Fruit fly (Drosophila melanogaster): ENCODE data around the gene Gos28.
A peak's percentile ranks its signal among the peaks of the same experiment; 100 is the strongest.

The Gos28 gene

DNA sequence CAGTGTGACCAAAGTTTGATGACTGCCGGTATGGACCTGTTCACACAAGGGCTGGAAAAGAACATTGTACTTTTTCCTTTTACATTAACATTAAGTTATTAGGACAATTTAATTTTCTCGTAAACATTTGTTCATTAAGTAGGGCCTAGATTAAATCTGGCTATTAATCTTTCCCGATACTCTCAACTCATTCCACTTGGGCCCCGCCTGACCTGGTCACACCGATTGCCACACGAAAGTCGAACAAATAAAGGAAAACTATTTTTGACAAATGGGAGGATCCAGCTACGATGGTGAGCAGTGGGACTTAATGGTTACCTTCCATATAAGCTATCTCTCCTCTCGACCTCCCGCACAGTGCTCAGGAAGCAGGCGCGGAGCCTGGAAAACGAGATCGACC lies at the start of gene Gos28, which contains the start of gene Cpsf73:
Gos28 (plus strand) TSS at position 214 of the 400 bp plus-strand sequence.
Cpsf73 (minus strand) TSS at position 28 of the 400 bp plus-strand sequence.
- TF ChIP-seq CG10669 (GFP tag; optimal IDR thresholded peaks at IDR 0.05) (no peak), CG6854 (GFP tag; optimal IDR thresholded peaks at IDR 0.05) (no peak), vri (GFP tag; optimal IDR thresholded peaks at IDR 0.05) (no peak), acj6 (GFP tag; optimal IDR thresholded peaks at IDR 0.05) (no peak), dac (GFP tag; optimal IDR thresholded peaks at IDR 0.05) (no peak), CG8319 (GFP tag; optimal IDR thresholded peaks at IDR 0.05) (no peak), Sox14 (GFP tag; optimal IDR thresholded peaks at IDR 0.05) (peak; percentile 70), Smox (GFP tag; optimal IDR thresholded peaks at IDR 0.05) (no peak), CG3919 (GFP tag; optimal IDR thresholded peaks at IDR 0.05) (peak; percentile 22), CG6276 (GFP tag; optimal IDR thresholded peaks at IDR 0.05) (no peak), CG31627 (GFP tag; optimal IDR thresholded peaks at IDR 0.05) (peak; percentile 19), fkh (GFP tag; optimal IDR thresholded peaks at IDR 0.05) (no peak), salr (GFP tag; optimal IDR thresholded peaks at IDR 0.05) (no peak), ss (GFP tag; optimal IDR thresholded peaks at IDR 0.05) (no peak), topi (GFP tag; optimal IDR thresholded peaks at IDR 0.05) (peak; percentile 23), svp (GFP tag) (no peak), CG8632 (GFP tag; optimal IDR thresholded peaks at IDR 0.05) (no peak), fd59A (GFP tag; optimal IDR thresholded peaks at IDR 0.05) (no peak), CG8119 (GFP tag; IDR thresholded peaks at IDR 0.05) (no peak), esn (GFP tag; optimal IDR thresholded peaks at IDR 0.05) (peak; percentile 34), fd85E (GFP tag; optimal IDR thresholded peaks at IDR 0.05) (no peak), achi (GFP tag; optimal IDR thresholded peaks at IDR 0.05) (no peak), Eip78C (GFP tag) (peak; percentile 64), net (GFP tag; optimal IDR thresholded peaks at IDR 0.05) (no peak), CG3032 (tag; optimal IDR thresholded peaks at IDR 0.05) (no peak), spab (GFP tag; optimal IDR thresholded peaks at IDR 0.05) (no peak), dsx (GFP tag; optimal IDR thresholded peaks at IDR 0.05; ENCODE audit: poor library complexity, severe bottlenecking) (peak; percentile 7), Hr39 (GFP tag; optimal IDR thresholded peaks at IDR 0.05) (no peak), CG32006 (GFP tag; optimal IDR thresholded peaks at IDR 0.05) (no peak), lz (GFP tag; optimal IDR thresholded peaks at IDR 0.05) (no peak), Sox15 (GFP tag; optimal IDR thresholded peaks at IDR 0.05) (no peak), pdm3 (GFP tag; optimal IDR thresholded peaks at IDR 0.05) (no peak)

dm6 chr3R:18616007-18616406 lies 47.5 kb upstream of the Gos28 start:
- TF ChIP-seq CG32006 (GFP tag; optimal IDR thresholded peaks at IDR 0.05), result peak; percentile 63
- peak; percentile 73 for TF ChIP-seq Eip78C (GFP tag)
- TF ChIP-seq Hr4 (GFP tag; optimal IDR thresholded peaks at IDR 0.05), result peak; percentile 46
- TF ChIP-seq CG8119 (GFP tag; IDR thresholded peaks at IDR 0.05), result peak; percentile 62; the same call in 1 of the 3 replicates
- TF ChIP-seq Lpt (GFP tag; optimal IDR thresholded peaks at IDR 0.05), result peak; percentile 19
- TF ChIP-seq Sox15 (GFP tag; optimal IDR thresholded peaks at IDR 0.05), result no peak
- TF ChIP-seq Ets21C (GFP tag; optimal IDR thresholded peaks at IDR 0.05), result no peak
- peak; percentile 30 for TF ChIP-seq CG4318 (GFP tag; optimal IDR thresholded peaks at IDR 0.05)
- TF ChIP-seq CG6276 (GFP tag; optimal IDR thresholded peaks at IDR 0.05), result peak; percentile 32

- no peak for TF ChIP-seq achi (GFP tag; optimal IDR thresholded peaks at IDR 0.05)
- no peak for TF ChIP-seq CG6854 (GFP tag; optimal IDR thresholded peaks at IDR 0.05)
- no peak for TF ChIP-seq lz (GFP tag; optimal IDR thresholded peaks at IDR 0.05)
- no peak for TF ChIP-seq OdsH (GFP tag; optimal IDR thresholded peaks at IDR 0.05)
- peak; percentile 44 for TF ChIP-seq Eip78C (GFP tag)
Measured at dm6 chr3R:18617411-18617810, 46.1 kb upstream of the Gos28 start, which contains the start of gene CG7695. Gene CG7695 (minus strand): TSS chr3R:18617511.

Measured in whole organism, prepupa.